Worm (Caenorhabditis elegans): Measurements from ENCODE around the gene daf-5.

- TF ChIP-seq tab-1 (GFP tag; IDR thresholded peaks at IDR 0.05) (no peak), ref-1 (GFP tag; conservative IDR thresholded peaks at IDR 0.05) (no peak), ztf-23 (GFP tag; IDR thresholded peaks at IDR 0.05) (no peak), T22C8.4 (GFP tag; IDR thresholded peaks at IDR 0.05) (no peak), ztf-29 (GFP tag; IDR thresholded peaks at IDR 0.05) (no peak), med-1 (GFP tag; optimal IDR thresholded peaks at IDR 0.05; ENCODE audit: insufficient read depth) (no peak), cog-1 (tag; optimal IDR thresholded peaks at IDR 0.05) (no peak), klf-2 (GFP tag; conservative IDR thresholded peaks at IDR 0.05) (no peak), flt-1 (GFP tag; IDR thresholded peaks at IDR 0.05) (no peak)
Observed at ce11 chrII:14032705-14033104, 19.4 kb downstream of the daf-5 start.
